Worm (Caenorhabditis elegans) whole organism, early embryonic: Measurements from ENCODE around the gene C01B10.6.

Experiments used
- F13C5.2 ChIP-seq: sonication (generic microtip); optimal IDR thresholded peaks from 2 replicates; lab custom pipeline; 2017; ENCODE audit warnings: mild to moderate bottlenecking, missing genetic modification characterization, inconsistent platforms, missing compliant biosample characterization
- aly-1 ChIP-seq: sonication (generic microtip); optimal IDR thresholded peaks from 2 replicates; lab custom pipeline; 2016; ENCODE audit warnings: missing genetic modification characterization, missing compliant biosample characterization
- ama-1 ChIP-seq: fragments of 150-350 bp; optimal IDR thresholded peaks from 2 replicates; lab custom pipeline; 2014
- ceh-36 ChIP-seq: sonication (generic microtip); optimal IDR thresholded peaks from 2 replicates; lab custom pipeline; 2016; ENCODE audit warnings: missing genetic modification characterization, inconsistent platforms, missing compliant biosample characterization
- hmbx-1 ChIP-seq: sonication (generic microtip); optimal IDR thresholded peaks from 2 replicates; lab custom pipeline; 2016; ENCODE audit warnings: mild to moderate bottlenecking, missing genetic modification characterization, missing compliant biosample characterization
- hmg-4 ChIP-seq: fragments of 200-800 bp; sonication (Bioruptor generic); optimal IDR thresholded peaks from 2 replicates; lab custom pipeline; 2018; ENCODE audit warnings: mild to moderate bottlenecking, missing genetic modification characterization, missing compliant biosample characterization
- scrt-1 ChIP-seq: fragments of 200-800 bp; sonication (Bioruptor generic); IDR thresholded peaks from 2 replicates; pipeline ENCODE4 v1.3.6; 2022; ENCODE audit warnings: missing genetic modification characterization, missing compliant biosample characterization
- sea-1 ChIP-seq: fragments of 200-800 bp; sonication (Bioruptor generic); conservative IDR thresholded peaks from 2 replicates; pipeline ENCODE4 v1.3.6; 2022; ENCODE audit warnings: missing genetic modification characterization, missing compliant biosample characterization
- tbx-11 ChIP-seq: fragments of 200-800 bp; sonication (Bioruptor generic); IDR thresholded peaks from 2 replicates; pipeline ENCODE4 v1.3.6; 2022; ENCODE audit warnings: missing genetic modification characterization, missing compliant biosample characterization

DNA sequence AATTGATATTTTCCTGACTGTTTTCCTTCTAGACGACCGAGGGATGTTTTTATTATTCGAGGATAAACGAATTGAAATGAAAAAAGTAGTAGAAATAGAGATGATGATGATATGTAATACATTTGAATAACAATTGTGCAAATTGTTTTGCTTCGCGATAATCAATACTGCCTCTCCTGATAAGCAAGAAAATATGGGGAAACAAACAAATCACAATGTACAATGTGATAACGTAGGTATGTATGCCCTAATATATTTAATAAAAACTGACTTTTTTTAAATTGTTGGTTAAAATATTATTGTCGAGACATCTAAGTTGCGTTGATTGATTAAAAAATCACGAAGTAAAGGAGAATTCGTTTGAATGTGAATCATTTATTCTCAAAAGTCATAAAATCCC, 12.2 kb upstream of the C01B10.6 start, which contains the start of gene cest-5.2:
- TF ChIP-seq F13C5.2 = no peak
- TF ChIP-seq tbx-11 (GFP tag; lab: Robert Waterston, UW) = no peak
- no peak for TF ChIP-seq aly-1 (tag; lab: Kevin White, UChicago)
- TF ChIP-seq hmbx-1 (tag; lab: Kevin White, UChicago) = no peak
- TF ChIP-seq ceh-36 = no peak
- TF ChIP-seq hmg-4 (GFP tag; lab: Kevin White, UChicago) = no peak
- no peak for TF ChIP-seq ama-1 (lab: Kevin White, UChicago)
- TF ChIP-seq scrt-1 (GFP tag; lab: Robert Waterston, UW) = no peak
- TF ChIP-seq sea-1 (GFP tag; lab: Robert Waterston, UW) = no peak
